Fruit fly (Drosophila melanogaster) whole organism, embryonic: Measurements from ENCODE around the gene CG16753.

Source experiments
- BEAF-32 ChIP-seq: fragments of 200-800 bp; sonication (Bioruptor generic); optimal IDR thresholded peaks from 3 replicates; lab custom pipeline; 2017; ENCODE audit warnings: missing biosample characterization, missing genetic modification characterization, mild to moderate bottlenecking, moderate library complexity, missing genetic modification reagents
- BtbVII ChIP-seq: fragments of 200-800 bp; sonication (Bioruptor generic); optimal IDR thresholded peaks from 3 replicates; lab custom pipeline; 2017; ENCODE audit warnings: missing biosample characterization, mild to moderate bottlenecking, missing genetic modification characterization
- CG12236 ChIP-seq: fragments of 200-800 bp; sonication (Bioruptor generic); optimal IDR thresholded peaks from 2 replicates; lab custom pipeline; 2016; ENCODE audit warnings: missing biosample characterization, missing genetic modification characterization
- CG13624 ChIP-seq: fragments of 200-800 bp; sonication (Bioruptor generic); optimal IDR thresholded peaks from 2 replicates; lab custom pipeline; 2016; ENCODE audit warnings: missing biosample characterization, missing genetic modification characterization
- CG17186 ChIP-seq: fragments of 200-800 bp; sonication (Bioruptor generic); optimal IDR thresholded peaks from 3 replicates; lab custom pipeline; 2017; ENCODE audit warnings: missing biosample characterization, missing genetic modification reagents, missing genetic modification characterization
- CG18599 ChIP-seq: fragments of 200-800 bp; sonication (Bioruptor generic); optimal IDR thresholded peaks from 3 replicates; lab custom pipeline; 2017; ENCODE audit warnings: missing biosample characterization, missing genetic modification characterization, mild to moderate bottlenecking, moderate library complexity, missing genetic modification reagents
- CG2199 ChIP-seq: fragments of 200-800 bp; sonication (Bioruptor generic); IDR thresholded peaks from 3 replicates; pipeline ENCODE4 v1.3.6; 2022; ENCODE audit warnings: missing biosample characterization, missing genetic modification characterization
- CG2875 ChIP-seq: fragments of 200-800 bp; sonication (Bioruptor generic); optimal IDR thresholded peaks from 2 replicates; lab custom pipeline; 2017; ENCODE audit warnings: missing biosample characterization, mild to moderate bottlenecking, missing genetic modification characterization, missing genetic modification reagents
- CG3407 ChIP-seq: fragments of 200-800 bp; sonication (Bioruptor generic); optimal IDR thresholded peaks from 2 replicates; lab custom pipeline; 2018; ENCODE audit warnings: missing biosample characterization, mild to moderate bottlenecking, missing genetic modification characterization
- CG34224 ChIP-seq: fragments of 200-800 bp; sonication (Bioruptor generic); IDR thresholded peaks from 3 replicates; pipeline ENCODE4 v1.3.6; 2022; ENCODE audit warnings: missing biosample characterization, missing genetic modification characterization; ENCODE audit not compliant: partially characterized antibody
- CG3847 ChIP-seq: fragments of 200-800 bp; sonication (Bioruptor generic); IDR thresholded peaks from 2 replicates; pipeline ENCODE4 v1.3.6; 2022; ENCODE audit warnings: missing biosample characterization, missing genetic modification characterization
- CG3995 ChIP-seq: fragments of 200-800 bp; sonication (Bioruptor generic); optimal IDR thresholded peaks from 3 replicates; lab custom pipeline; 2016; ENCODE audit warnings: missing biosample characterization, missing genetic modification characterization
- CG4854 ChIP-seq: fragments of 200-800 bp; sonication (Bioruptor generic); optimal IDR thresholded peaks from 2 replicates; lab custom pipeline; 2016; ENCODE audit warnings: missing biosample characterization, missing genetic modification characterization, inconsistent platforms
- CG5953 ChIP-seq: fragments of 200-800 bp; sonication (Bioruptor generic); IDR thresholded peaks from 2 replicates; pipeline ENCODE4 v1.3.6; 2022; ENCODE audit warnings: missing biosample characterization, missing genetic modification characterization
- CG8281 ChIP-seq: fragments of 200-800 bp; sonication (Bioruptor generic); optimal IDR thresholded peaks from 2 replicates; lab custom pipeline; 2018; ENCODE audit warnings: missing biosample characterization, mild to moderate bottlenecking, missing genetic modification characterization, moderate library complexity
- CG9797 ChIP-seq: fragments of 200-800 bp; sonication (Bioruptor generic); optimal IDR thresholded peaks from 3 replicates; lab custom pipeline; 2018; ENCODE audit warnings: missing biosample characterization, mild to moderate bottlenecking, missing genetic modification characterization
- CG9876 ChIP-seq: fragments of 200-800 bp; sonication (Bioruptor generic); optimal IDR thresholded peaks from 2 replicates; lab custom pipeline; 2016; ENCODE audit warnings: missing biosample characterization, missing genetic modification characterization
- Dad ChIP-seq: fragments of 200-800 bp; sonication (Bioruptor generic); optimal IDR thresholded peaks from 3 replicates; lab custom pipeline; 2016; ENCODE audit warnings: missing biosample characterization, missing genetic modification characterization
- Deaf1 ChIP-seq: fragments of 200-800 bp; optimal IDR thresholded peaks from 3 replicates; lab custom pipeline; 2019; ENCODE audit warnings: missing biosample characterization, mild to moderate bottlenecking, missing genetic modification characterization, moderate library complexity
- Dref ChIP-seq: fragments of 200-800 bp; sonication (Bioruptor generic); IDR thresholded peaks from 2 replicates; pipeline ENCODE4 v1.3.6; 2022; ENCODE audit warnings: missing biosample characterization, missing genetic modification characterization
- E2f2 ChIP-seq: fragments of 200-800 bp; sonication (Bioruptor generic); IDR thresholded peaks from 2 replicates; pipeline ENCODE4 v1.3.6; 2022; ENCODE audit warnings: missing biosample characterization, missing genetic modification characterization
- Elba2 ChIP-seq: fragments of 200-800 bp; sonication (Bioruptor generic); optimal IDR thresholded peaks from 3 replicates; lab custom pipeline; 2016; ENCODE audit warnings: missing biosample characterization, missing genetic modification characterization
- H2.0 ChIP-seq: fragments of 200-800 bp; sonication (Bioruptor generic); IDR thresholded peaks from 2 replicates; pipeline ENCODE4 v1.3.6; 2022; ENCODE audit warnings: missing biosample characterization, missing genetic modification characterization
- Hand ChIP-seq: fragments of 200-800 bp; sonication (Bioruptor generic); optimal IDR thresholded peaks from 2 replicates; lab custom pipeline; 2017; ENCODE audit warnings: mild to moderate bottlenecking, missing biosample characterization, missing genetic modification reagents, missing genetic modification characterization
- Hey ChIP-seq: fragments of 200-800 bp; sonication (Bioruptor generic); optimal IDR thresholded peaks from 3 replicates; lab custom pipeline; 2018; ENCODE audit warnings: missing biosample characterization, mild to moderate bottlenecking, missing genetic modification characterization
- Hr3 ChIP-seq: fragments of 200-800 bp; sonication (Bioruptor generic); optimal IDR thresholded peaks from 3 replicates; lab custom pipeline; 2016; ENCODE audit warnings: missing biosample characterization, missing genetic modification characterization
- NC2α ChIP-seq: fragments of 200-800 bp; sonication (Bioruptor generic); optimal IDR thresholded peaks from 2 replicates; lab custom pipeline; 2016; ENCODE audit warnings: missing biosample characterization, missing genetic modification characterization
- Nf-YC ChIP-seq: fragments of 200-800 bp; optimal IDR thresholded peaks from 3 replicates; lab custom pipeline; 2019; ENCODE audit warnings: missing biosample characterization, mild to moderate bottlenecking, missing genetic modification characterization, moderate library complexity
- Ravus ChIP-seq: fragments of 200-800 bp; sonication (Bioruptor generic); IDR thresholded peaks from 2 replicates; pipeline ENCODE4 v1.3.6; 2022; ENCODE audit warnings: missing biosample characterization, missing genetic modification characterization
- Rfx ChIP-seq: fragments of 200-800 bp; sonication (Bioruptor generic); IDR thresholded peaks from 2 replicates; pipeline ENCODE4 v1.3.6; 2022; ENCODE audit warnings: missing biosample characterization, missing genetic modification characterization
- Scr ChIP-seq: fragments of 200-800 bp; sonication (Bioruptor generic); IDR thresholded peaks from 2 replicates; pipeline ENCODE4 v1.3.6; 2022; ENCODE audit warnings: missing biosample characterization, missing genetic modification characterization; ENCODE audit not compliant: partially characterized antibody
- al ChIP-seq: fragments of 200-800 bp; sonication (Bioruptor generic); IDR thresholded peaks from 2 replicates; pipeline ENCODE4 v1.3.6; 2022; ENCODE audit warnings: missing biosample characterization, missing genetic modification characterization
- az2 ChIP-seq: fragments of 200-800 bp; sonication (Bioruptor generic); optimal IDR thresholded peaks from 3 replicates; lab custom pipeline; 2016; ENCODE audit warnings: missing biosample characterization, missing genetic modification characterization
- crc ChIP-seq: fragments of 200-800 bp; sonication (Bioruptor generic); optimal IDR thresholded peaks from 2 replicates; lab custom pipeline; 2016; ENCODE audit warnings: missing biosample characterization, missing genetic modification characterization
- crp ChIP-seq, 2 experiments: fragments of 200-800 bp; sonication (Bioruptor generic); optimal IDR thresholded peaks; 2 replicates in 1 of 2; 3 replicates in 1 of 2; lab custom pipeline; 2017; ENCODE audit warnings: missing biosample characterization in 2 of 2, missing genetic modification characterization in 2 of 2, mild to moderate bottlenecking in 1 of 2, moderate library complexity in 1 of 2
- dan ChIP-seq: fragments of 200-800 bp; sonication (Bioruptor generic); IDR thresholded peaks from 2 replicates; pipeline ENCODE4 v1.3.6; 2022; ENCODE audit warnings: missing biosample characterization, missing genetic modification characterization
- exex ChIP-seq: fragments of 200-800 bp; sonication (Bioruptor generic); optimal IDR thresholded peaks from 4 replicates; lab custom pipeline; 2018; ENCODE audit warnings: missing biosample characterization, mild to moderate bottlenecking, missing genetic modification characterization, moderate library complexity
- lola ChIP-seq, 3 experiments: fragments of >200 bp in 2 of 3; fragments of 200-800 bp in 1 of 3; sonication (Bioruptor generic) in 1 of 3; optimal IDR thresholded peaks; 2 replicates each; lab custom pipeline; 2017 to 2019; ENCODE audit warnings: missing biosample characterization in 3 of 3, missing genetic modification characterization in 3 of 3, mild to moderate bottlenecking in 1 of 3, moderate library complexity in 1 of 3
- luna ChIP-seq: fragments of 200-800 bp; sonication (Bioruptor generic); optimal IDR thresholded peaks from 2 replicates; lab custom pipeline; 2016; ENCODE audit warnings: missing biosample characterization, missing genetic modification characterization
- pfk ChIP-seq: fragments of 200-800 bp; sonication (Bioruptor generic); optimal IDR thresholded peaks from 2 replicates; lab custom pipeline; 2018; ENCODE audit warnings: missing biosample characterization, mild to moderate bottlenecking, missing genetic modification characterization, moderate library complexity
- pros ChIP-seq: fragments of 200-800 bp; sonication (Bioruptor generic); optimal IDR thresholded peaks from 3 replicates; lab custom pipeline; 2019; ENCODE audit warnings: missing biosample characterization, mild to moderate bottlenecking, missing genetic modification characterization, moderate library complexity
- repo ChIP-seq: fragments of 200-800 bp; sonication (Bioruptor generic); optimal IDR thresholded peaks from 2 replicates; lab custom pipeline; 2016; ENCODE audit warnings: missing biosample characterization, missing genetic modification characterization
- scrt ChIP-seq: fragments of 200-800 bp; sonication (Bioruptor generic); optimal IDR thresholded peaks from 2 replicates; lab custom pipeline; 2018; ENCODE audit warnings: missing biosample characterization, mild to moderate bottlenecking, missing genetic modification characterization, moderate library complexity
- slbo ChIP-seq: fragments of 200-800 bp; sonication (Bioruptor generic); IDR thresholded peaks from 2 replicates; pipeline ENCODE4 v1.3.6; 2022; ENCODE audit warnings: missing biosample characterization, missing genetic modification characterization
- tll ChIP-seq, 2 experiments: fragments of 200-800 bp in 1 of 2; fragments of >200 bp in 1 of 2; sonication (Bioruptor generic) in 1 of 2; optimal IDR thresholded peaks; 2 replicates each; lab custom pipeline; 2017 to 2019; ENCODE audit warnings: missing biosample characterization in 2 of 2, missing genetic modification characterization in 2 of 2, mild to moderate bottlenecking in 1 of 2, moderate library complexity in 1 of 2
- toy ChIP-seq: fragments of 200-800 bp; sonication (Bioruptor generic); IDR thresholded peaks from 2 replicates; pipeline ENCODE4 v1.3.6; 2022; ENCODE audit warnings: missing biosample characterization, missing genetic modification characterization
- ttk ChIP-seq: fragments of 200-800 bp; sonication (Bioruptor generic); IDR thresholded peaks from 2 replicates; pipeline ENCODE4 v2.1.2; 2022; ENCODE audit warnings: missing biosample characterization, missing genetic modification characterization
- wdn ChIP-seq: fragments of 200-800 bp; sonication (Bioruptor generic); IDR thresholded peaks from 2 replicates; pipeline ENCODE4 v1.3.6; 2022; ENCODE audit warnings: missing biosample characterization, missing genetic modification characterization
- zen2 ChIP-seq: fragments of 200-800 bp; sonication (Bioruptor generic); IDR thresholded peaks from 3 replicates; pipeline ENCODE4 v1.3.6; 2022; ENCODE audit warnings: missing biosample characterization, missing genetic modification characterization; ENCODE audit not compliant: partially characterized antibody
- zfh1 ChIP-seq: fragments of 200-800 bp; sonication (Bioruptor generic); IDR thresholded peaks from 3 replicates; pipeline ENCODE4 v1.3.6; 2022; ENCODE audit warnings: missing biosample characterization, missing genetic modification characterization

The CG16753 gene

DNA sequence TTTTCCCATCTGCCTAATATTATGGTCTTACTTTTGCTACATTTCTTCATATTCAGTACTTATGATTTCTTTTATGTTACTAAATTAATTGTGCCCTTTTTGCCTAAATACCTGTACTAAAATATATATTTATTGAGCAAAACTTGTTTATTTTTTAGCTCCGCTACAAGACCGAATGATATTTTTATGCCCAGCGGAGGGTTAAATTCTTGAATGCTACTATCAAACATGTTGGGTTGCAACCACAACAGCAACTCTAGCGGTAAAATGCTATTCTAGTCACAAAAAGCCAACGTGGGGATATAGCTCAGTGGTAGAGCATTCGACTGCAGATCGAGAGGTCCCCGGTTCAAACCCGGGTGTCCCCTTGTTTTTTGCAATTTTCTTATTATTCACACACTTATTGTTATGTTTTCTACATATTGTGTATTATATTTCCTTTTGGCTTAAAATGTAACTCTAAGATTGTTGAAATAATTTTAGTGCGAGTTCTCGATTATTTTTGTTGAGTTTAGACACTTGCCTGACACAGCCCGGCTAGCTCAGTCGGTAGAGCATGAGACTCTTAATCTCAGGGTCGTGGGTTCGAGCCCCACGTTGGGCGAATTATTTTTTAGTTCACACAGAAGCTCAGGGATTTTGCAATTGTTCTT is 41.3 kb downstream of the CG16753 start (continued):
- TF ChIP-seq CG2875 (GFP tag; lab: Kevin White, UChicago) (no peak), scrt (GFP tag; lab: Kevin White, UChicago) (peak; percentile 16), CG13624 (GFP tag; lab: Kevin White, UChicago) (no peak), exex (no peak), CG5953 (GFP tag; lab: Robert Waterston, UW) (no peak), Deaf1 (no peak), BEAF-32 (GFP tag; lab: Kevin White, UChicago) (no peak), zen2 (GFP tag; lab: Robert Waterston, UW) (peak; percentile 60; the same call in 1 of the 3 replicates), tll (GFP tag; optimal IDR thresholded peaks at IDR 0.05; lab: Kevin White, UChicago) (no peak), az2 (no peak), CG3847 (GFP tag; lab: Robert Waterston, UW) (0 out of 2 replicates have a peak, but pooled peaks have one; percentile 7), lola (GFP tag; optimal IDR thresholded peaks at IDR 0.05; lab: Kevin White, UChicago) (no peak), Hand (GFP tag; lab: Kevin White, UChicago) (peak; percentile 21), Elba2 (GFP tag; lab: Kevin White, UChicago) (no peak), slbo (GFP tag; lab: Robert Waterston, UW) (0 out of 2 replicates have a peak, but pooled peaks have one; percentile 3), CG9797 (GFP tag; lab: Kevin White, UChicago) (no peak), luna (no peak), Ravus (GFP tag; lab: Robert Waterston, UW) (no peak), NC2α (no peak), crc (GFP tag; lab: Kevin White, UChicago) (no peak), repo (GFP tag; lab: Kevin White, UChicago) (no peak), CG4854 (GFP tag; lab: Kevin White, UChicago) (no peak), crp (GFP tag; optimal IDR thresholded peaks at IDR 0.05; lab: Kevin White, UChicago) (no peak), H2.0 (GFP tag; lab: Robert Waterston, UW) (peak; percentile 20; the same call in 1 of the 2 replicates), E2f2 (GFP tag; lab: Robert Waterston, UW) (peak; percentile 20; the same call in 1 of the 2 replicates), toy (GFP tag; lab: Robert Waterston, UW) (no peak), CG17186 (GFP tag; lab: Kevin White, UChicago) (no peak), dan (GFP tag; lab: Robert Waterston, UW) (no peak), Dad (no peak), CG8281 (tag; lab: Kevin White, UChicago) (no peak), CG2199 (GFP tag; lab: Robert Waterston, UW) (no peak), wdn (GFP tag; lab: Robert Waterston, UW) (no peak), Rfx (peak; percentile 42; the same call in 1 of the 2 replicates), al (GFP tag; lab: Robert Waterston, UW) (no peak), CG9876 (GFP tag; lab: Kevin White, UChicago) (no peak), CG12236 (no peak), Scr (GFP tag; lab: Robert Waterston, UW) (peak; percentile 74), BtbVII (no peak), pros (GFP tag; lab: Kevin White, UChicago) (peak; percentile 76), CG3995 (no peak), CG3407 (GFP tag; lab: Kevin White, UChicago) (no peak), Hr3 (GFP tag; lab: Kevin White, UChicago) (no peak), pfk (no peak), CG18599 (GFP tag; lab: Kevin White, UChicago) (peak; percentile 49), ttk (GFP tag; lab: Robert Waterston, UW) (no peak), Hey (tag; lab: Kevin White, UChicago) (no peak), Nf-YC (tag; lab: Kevin White, UChicago) (no peak), CG34224 (GFP tag; lab: Robert Waterston, UW) (peak; percentile 74), Dref (no peak), zfh1 (GFP tag; lab: Robert Waterston, UW) (no peak)
